Worm (Caenorhabditis elegans) whole organism, L4/young adult: ENCODE data around the gene Y46G5A.7.

Experiments used
- W03F9.2 ChIP-seq: fragments of 150-350 bp; optimal IDR thresholded peaks from 2 replicates; lab custom pipeline; 2014; ENCODE audit warnings: missing biosample characterization, missing genetic modification characterization
- dao-5 ChIP-seq: sonication (generic microtip); optimal IDR thresholded peaks from 2 replicates; lab custom pipeline; 2016; ENCODE audit warnings: missing genotype, missing genetic modification characterization, moderate library complexity, missing compliant biosample characterization
- him-1 ChIP-seq: sonication (generic microtip); optimal IDR thresholded peaks from 2 replicates; lab custom pipeline; 2016; ENCODE audit warnings: missing genotype, missing genetic modification reagents, missing genetic modification characterization, missing compliant biosample characterization

The Y46G5A.7 gene

DNA sequence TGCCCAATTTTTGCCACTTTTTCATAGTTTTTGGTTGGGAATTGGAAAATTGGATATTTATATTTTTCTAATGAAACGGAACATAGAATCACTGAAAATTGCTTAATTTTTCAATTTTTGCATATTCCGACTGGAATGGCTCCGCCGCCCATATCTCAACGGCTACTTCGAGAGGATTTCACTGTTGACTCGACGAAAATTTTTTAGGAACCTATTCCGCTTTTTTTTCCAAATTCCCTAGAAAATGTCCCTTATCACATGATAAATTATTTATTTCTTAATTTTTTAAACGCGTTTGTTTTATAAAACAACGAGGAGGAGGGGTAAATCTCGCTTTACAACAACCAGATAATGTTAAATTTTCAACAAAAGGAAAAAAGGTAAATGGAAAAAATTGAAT lies 29.4 kb downstream of the Y46G5A.7 start:
- no peak for TF ChIP-seq W03F9.2
- TF ChIP-seq him-1 (tag; lab: Kevin White, UChicago), result no peak
- TF ChIP-seq dao-5 (tag; lab: Kevin White, UChicago), result no peak

DNA sequence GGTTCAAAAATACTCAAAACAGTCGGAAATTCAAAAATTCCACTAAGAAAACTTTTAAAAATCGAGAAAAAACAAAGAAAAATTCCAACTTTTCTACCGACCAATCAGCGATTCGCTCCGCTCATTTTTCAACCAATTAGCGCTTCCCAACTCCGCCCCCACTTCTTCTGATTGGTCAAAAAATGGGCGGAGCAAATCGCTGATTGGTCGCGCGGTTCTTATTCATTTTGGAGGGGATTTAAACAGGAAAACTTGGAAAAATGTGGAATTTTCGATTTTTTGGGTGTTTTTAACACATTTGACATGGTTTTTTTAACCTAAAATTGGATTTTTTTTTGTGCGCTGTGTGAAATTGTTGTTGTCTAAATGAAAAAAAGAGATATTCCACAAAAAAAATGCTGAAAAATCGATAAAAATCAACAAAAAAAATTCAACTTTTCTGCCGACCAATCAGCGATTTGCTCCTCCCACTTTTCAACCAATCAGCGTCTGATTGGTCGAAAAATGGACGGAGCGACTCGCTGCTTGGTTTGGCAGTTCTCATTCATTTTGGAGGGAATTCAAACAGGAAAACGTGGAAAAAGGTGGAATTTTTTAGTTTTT lies 33.3 kb downstream of the Y46G5A.7 start:
- no peak for TF ChIP-seq him-1 (tag; lab: Kevin White, UChicago)
- TF ChIP-seq W03F9.2, result no peak
- no peak for TF ChIP-seq dao-5 (tag; lab: Kevin White, UChicago)

DNA sequence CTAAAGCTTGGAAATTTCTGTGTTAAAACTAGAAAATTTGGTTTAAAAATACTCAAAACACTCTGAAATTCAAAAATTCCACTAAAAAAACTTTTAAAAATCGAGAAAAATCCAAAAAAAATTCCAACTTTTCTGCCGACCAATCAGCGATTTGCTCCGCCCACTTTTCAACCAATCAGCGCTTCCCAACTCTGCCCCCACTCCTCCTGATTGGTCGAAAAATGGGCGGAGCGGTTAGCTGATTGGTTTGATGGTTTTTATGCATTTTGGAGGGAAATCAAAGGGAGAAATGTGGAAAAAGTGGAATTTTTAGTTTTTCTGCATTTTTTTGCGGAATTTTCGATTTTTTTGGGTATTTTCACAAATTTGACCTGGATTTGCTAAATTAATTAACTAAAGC lies 34.1 kb downstream of the Y46G5A.7 start:
- TF ChIP-seq him-1 (tag; lab: Kevin White, UChicago) (no peak), dao-5 (tag; lab: Kevin White, UChicago) (no peak), W03F9.2 (no peak)

DNA sequence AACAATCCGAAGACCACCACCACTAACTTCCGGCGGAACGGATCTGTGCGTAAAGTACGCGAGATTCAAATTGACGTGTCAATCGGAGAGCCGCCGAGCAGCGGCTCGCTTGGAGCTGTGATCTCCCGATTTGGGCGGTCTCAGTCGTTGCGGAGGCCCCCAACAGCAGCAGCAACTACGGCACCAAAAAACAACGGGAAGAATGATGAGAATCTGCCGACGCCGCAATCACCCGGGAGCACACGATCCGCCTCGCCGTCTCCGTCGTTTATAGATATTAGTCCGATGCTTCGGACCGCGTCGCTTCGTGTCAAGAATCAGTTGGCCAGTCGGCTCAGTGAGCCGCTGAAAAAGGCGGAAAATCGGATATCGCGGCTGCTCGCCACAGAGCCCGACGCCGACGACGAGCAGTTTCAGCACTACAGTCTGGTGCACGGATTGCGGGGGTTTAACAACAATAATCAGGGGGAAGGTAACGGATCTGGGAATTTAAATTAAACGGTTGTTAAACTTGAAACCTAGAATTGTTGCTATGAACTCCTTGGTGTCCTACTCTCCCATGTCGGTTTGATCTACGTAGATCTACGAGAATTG lies 40.3 kb downstream of the Y46G5A.7 start:
- TF ChIP-seq dao-5 (tag; lab: Kevin White, UChicago), result no peak
- TF ChIP-seq W03F9.2, result no peak
- no peak for TF ChIP-seq him-1 (tag; lab: Kevin White, UChicago)

DNA sequence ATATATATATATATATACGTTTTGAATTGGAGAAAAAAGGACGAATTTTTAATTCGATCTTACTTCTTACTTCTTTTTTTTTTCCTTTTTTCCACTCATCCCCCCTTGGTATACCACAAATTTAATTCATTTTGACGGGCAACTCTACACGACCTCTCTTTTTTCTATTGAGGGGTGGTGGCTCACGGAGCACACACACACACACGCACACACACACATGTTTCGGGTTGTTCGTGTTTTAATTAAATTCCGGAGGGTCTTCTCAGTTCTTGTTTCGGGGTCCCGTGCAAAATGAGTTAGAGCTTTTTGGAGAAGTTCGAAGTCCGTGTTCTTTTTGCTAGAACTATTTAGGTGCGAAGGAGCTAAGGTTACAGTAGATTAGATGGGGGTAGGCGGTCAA lies 44.6 kb downstream of the Y46G5A.7 start:
- TF ChIP-seq him-1 (tag; lab: Kevin White, UChicago), result no peak
- no peak for TF ChIP-seq W03F9.2
- no peak for TF ChIP-seq dao-5 (tag; lab: Kevin White, UChicago)
